Worm (Caenorhabditis elegans) whole organism, mixed stage, embryonic: ENCODE data around the gene gtbp-1.

Source experiments
- M03D4.4 ChIP-seq: sonication (generic microtip); optimal IDR thresholded peaks from 2 replicates; lab custom pipeline; 2017; ENCODE audit warnings: mild to moderate bottlenecking, missing genetic modification characterization, missing compliant biosample characterization
- blmp-1 ChIP-seq: fragments of 150-350 bp; optimal IDR thresholded peaks from 2 replicates; lab custom pipeline; 2014; ENCODE audit warnings: missing biosample characterization, missing genetic modification characterization
- lin-13 ChIP-seq: fragments of 150-350 bp; optimal IDR thresholded peaks from 2 replicates; lab custom pipeline; 2014; ENCODE audit warnings: missing biosample characterization, missing genetic modification characterization
- lin-32 ChIP-seq: fragments of 200-800 bp; sonication (Bioruptor generic); optimal IDR thresholded peaks from 2 replicates; lab custom pipeline; 2018; ENCODE audit warnings: mild to moderate bottlenecking, missing genetic modification characterization, missing compliant biosample characterization
- mab-5 ChIP-seq: fragments of 150-350 bp; optimal IDR thresholded peaks from 2 replicates; lab custom pipeline; 2014; ENCODE audit warnings: missing biosample characterization, missing genetic modification characterization
- nhr-237 ChIP-seq: fragments of 150-350 bp; optimal IDR thresholded peaks from 2 replicates; lab custom pipeline; 2014; ENCODE audit warnings: missing biosample characterization, missing genetic modification characterization
- snpc-4 ChIP-seq: fragments of 150-350 bp; optimal IDR thresholded peaks from 2 replicates; lab custom pipeline; 2014; ENCODE audit warnings: missing biosample characterization, missing genetic modification characterization
- unc-62 ChIP-seq: fragments of 150-350 bp; optimal IDR thresholded peaks from 2 replicates; lab custom pipeline; 2014; ENCODE audit warnings: missing biosample characterization, missing genetic modification reagents, missing genetic modification characterization

- TF ChIP-seq snpc-4 (tag; lab: Kevin White, UChicago) (no peak), nhr-237 (tag; lab: Kevin White, UChicago) (no peak), M03D4.4 (tag; lab: Kevin White, UChicago) (no peak), unc-62 (no peak), mab-5 (tag; lab: Kevin White, UChicago) (no peak), lin-13 (tag; lab: Kevin White, UChicago) (no peak), lin-32 (GFP tag; lab: Kevin White, UChicago) (no peak), blmp-1 (tag; lab: Kevin White, UChicago) (no peak)
Measured at ce11 chrIV:10143640-10144039, 14.9 kb upstream of the gtbp-1 start, which contains the start of gene msp-38.
